Fruit fly (Drosophila melanogaster): ENCODE data around the gene Atg3.

Atg3 gene

DNA sequence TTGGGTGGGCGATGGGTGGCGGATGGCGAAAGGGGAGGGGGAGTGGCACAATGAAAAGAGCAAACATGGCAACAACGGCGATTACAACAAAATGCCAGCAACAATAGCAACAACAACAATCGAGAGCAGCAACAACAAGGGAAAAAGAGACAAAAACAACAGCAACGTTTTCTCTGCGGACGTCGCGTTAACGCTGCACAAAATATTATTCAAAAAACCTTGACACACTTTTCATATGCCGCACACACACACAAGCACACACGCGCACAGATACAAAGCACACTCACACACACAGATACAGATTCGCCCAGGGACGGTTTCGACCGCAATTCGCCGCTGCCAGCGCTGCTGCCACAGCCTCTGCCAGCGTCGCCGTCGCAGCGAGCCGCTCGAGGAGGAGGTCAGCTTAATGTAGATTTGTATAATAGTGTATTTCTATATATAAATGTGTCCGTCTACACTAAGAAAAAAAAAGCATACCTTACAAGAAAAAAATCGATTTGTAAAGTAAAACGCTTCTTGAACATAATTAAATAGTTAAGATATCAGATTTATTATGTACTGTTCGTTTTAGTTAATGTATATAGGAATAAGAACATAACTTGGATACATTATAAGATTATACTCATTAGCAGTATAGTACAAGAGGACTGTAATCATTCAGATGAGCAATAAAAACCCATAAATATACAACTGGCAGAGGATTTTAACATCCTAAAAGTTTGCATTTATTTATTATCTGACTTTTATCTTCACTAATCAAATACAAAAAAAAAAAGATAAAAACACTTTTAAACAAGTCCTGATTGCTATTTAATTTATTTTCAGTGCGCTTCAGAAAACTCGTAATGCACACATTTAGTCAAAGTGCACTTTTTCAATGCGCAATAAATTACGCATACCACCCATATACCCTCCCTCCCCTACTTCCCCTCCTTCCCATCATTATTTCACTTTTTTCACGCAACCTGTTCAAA, 33.5 kb downstream of the Atg3 start (continued):
- no peak for TF ChIP-seq Poxn (GFP tag; IDR thresholded peaks at IDR 0.05)
- no peak for TF ChIP-seq CG31388 (GFP tag; optimal IDR thresholded peaks at IDR 0.05)
- TF ChIP-seq CG2712 (tag; optimal IDR thresholded peaks at IDR 0.05), result peak; percentile 39
- TF ChIP-seq jumu (GFP tag; optimal IDR thresholded peaks at IDR 0.05), result no peak
- peak; percentile 33; the same call in 1 of the 2 replicates for TF ChIP-seq CG17328 (GFP tag; IDR thresholded peaks at IDR 0.05)
- no peak for TF ChIP-seq CG4404 (GFP tag; IDR thresholded peaks at IDR 0.05)
- no peak for TF ChIP-seq toy (GFP tag; IDR thresholded peaks at IDR 0.05)
- TF ChIP-seq ham (GFP tag; IDR thresholded peaks at IDR 0.05), result no peak
- TF ChIP-seq HLH4C (GFP tag; IDR thresholded peaks at IDR 0.05; ENCODE audit: partially characterized antibody), result no peak
- peak; percentile 45; the same call in 2 of the 3 replicates for TF ChIP-seq sr (GFP tag; IDR thresholded peaks at IDR 0.05)
- TF ChIP-seq CG12219 (GFP tag; optimal IDR thresholded peaks at IDR 0.05), result peak; percentile 42
- TF ChIP-seq CG18599 (GFP tag; optimal IDR thresholded peaks at IDR 0.05), result peak; percentile 39
- no peak for TF ChIP-seq sqz (GFP tag; optimal IDR thresholded peaks at IDR 0.05)
- TF ChIP-seq esg (GFP tag; conservative IDR thresholded peaks at IDR 0.05), result peak; percentile 57
- TF ChIP-seq danr (GFP tag; IDR thresholded peaks at IDR 0.05), result peak; percentile 9; the same call in 1 of the 2 replicates
- TF ChIP-seq insv (GFP tag; optimal IDR thresholded peaks at IDR 0.05), result no peak
- no peak for TF ChIP-seq CG31224 (GFP tag; IDR thresholded peaks at IDR 0.05)
- peak; percentile 1 for TF ChIP-seq CG16863 (GFP tag; optimal IDR thresholded peaks at IDR 0.05)
- peak in 1 of 2 experiments; percentile 64 for TF ChIP-seq Eip74EF (GFP tag; optimal IDR thresholded peaks at IDR 0.05)
- TF ChIP-seq luna (GFP tag; optimal IDR thresholded peaks at IDR 0.05), result no peak
- TF ChIP-seq sim (GFP tag; IDR thresholded peaks at IDR 0.05), result no peak
- TF ChIP-seq twi (tag; optimal IDR thresholded peaks at IDR 0.05), result no peak
- TF ChIP-seq ara (GFP tag; IDR thresholded peaks at IDR 0.05), result no peak
- no peak for TF ChIP-seq usp (GFP tag; optimal IDR thresholded peaks at IDR 0.05)
- TF ChIP-seq dpn (GFP tag; optimal IDR thresholded peaks at IDR 0.05), result peak; percentile 37 to 44
- no peak for TF ChIP-seq nerfin-2 (GFP tag; IDR thresholded peaks at IDR 0.05; ENCODE audit: partially characterized antibody)
- TF ChIP-seq hbn (GFP tag; IDR thresholded peaks at IDR 0.05; ENCODE audit: partially characterized antibody), result no peak
- no peak for TF ChIP-seq MESR4 (GFP tag; optimal IDR thresholded peaks at IDR 0.05)
- no peak for TF ChIP-seq CG17912 (GFP tag; optimal IDR thresholded peaks at IDR 0.05)
- no peak for TF ChIP-seq trem (tag; optimal IDR thresholded peaks at IDR 0.05)
- TF ChIP-seq CG3847 (GFP tag; IDR thresholded peaks at IDR 0.05), result no peak
- TF ChIP-seq D (optimal IDR thresholded peaks at IDR 0.05), result no peak
- no peak for TF ChIP-seq D (GFP tag; optimal IDR thresholded peaks at IDR 0.05)
- TF ChIP-seq Hey (tag; optimal IDR thresholded peaks at IDR 0.05), result no peak
- peak; percentile 18 for TF ChIP-seq sug (tag; optimal IDR thresholded peaks at IDR 0.05)
- TF ChIP-seq Abd-B (GFP tag; optimal IDR thresholded peaks at IDR 0.05), result peak; percentile 64
- TF ChIP-seq CG12744 (GFP tag; optimal IDR thresholded peaks at IDR 0.05), result no peak
- no peak for TF ChIP-seq CG12299 (tag; optimal IDR thresholded peaks at IDR 0.05)
- no peak for TF ChIP-seq CG7271 (tag; optimal IDR thresholded peaks at IDR 0.05)
- TF ChIP-seq kay (GFP tag; optimal IDR thresholded peaks at IDR 0.05), result no peak
- TF ChIP-seq CG4617 (GFP tag; optimal IDR thresholded peaks at IDR 0.05; ENCODE audit: borderline replicate concordance), result no peak
- 0 out of 2 replicates have a peak, but pooled peaks have one; percentile 18 for TF ChIP-seq ttk (GFP tag; IDR thresholded peaks at IDR 0.05)
- TF ChIP-seq CG13624 (GFP tag; optimal IDR thresholded peaks at IDR 0.05), result no peak
- peak; percentile 42 for TF ChIP-seq CG18619 (GFP tag; optimal IDR thresholded peaks at IDR 0.05)
- no peak for TF ChIP-seq ranshi (GFP tag; IDR thresholded peaks at IDR 0.05)
- TF ChIP-seq Nf-YC (tag; optimal IDR thresholded peaks at IDR 0.05), result no peak
- no peak for TF ChIP-seq HLHmδ (GFP tag; optimal IDR thresholded peaks at IDR 0.05)
- peak; percentile 6 for TF ChIP-seq CG17829 (tag; optimal IDR thresholded peaks at IDR 0.05)
- peak; percentile 70; the same call in 1 of the 3 replicates for TF ChIP-seq CG3726 (GFP tag; IDR thresholded peaks at IDR 0.05)

Measured in whole organism, embryonic.